Worm (Caenorhabditis elegans) whole organism, early embryonic: ENCODE data around the gene max-2.
"Not testable (repeated sequence)": the region's sequence is repeated elsewhere in the genome, so short reads cannot be mapped to it uniquely, and the experiment has no call there.

Source experiments
- aly-1 ChIP-seq: sonication (generic microtip); optimal IDR thresholded peaks from 2 replicates; lab custom pipeline; 2016; ENCODE audit warnings: missing genetic modification characterization, missing compliant biosample characterization
- ama-1 ChIP-seq: fragments of 150-350 bp; optimal IDR thresholded peaks from 2 replicates; lab custom pipeline; 2014
- ceh-13 ChIP-seq: fragments of 200-800 bp; sonication (Bioruptor generic); optimal IDR thresholded peaks from 2 replicates; lab custom pipeline; 2018; ENCODE audit warnings: mild to moderate bottlenecking, missing genetic modification characterization, missing compliant biosample characterization
- flt-1 ChIP-seq: fragments of 200-800 bp; sonication (Bioruptor generic); IDR thresholded peaks from 2 replicates; pipeline ENCODE4 v1.3.6; 2022; ENCODE audit warnings: missing genetic modification characterization, missing compliant biosample characterization
- scrt-1 ChIP-seq: fragments of 200-800 bp; sonication (Bioruptor generic); IDR thresholded peaks from 2 replicates; pipeline ENCODE4 v1.3.6; 2022; ENCODE audit warnings: missing genetic modification characterization, missing compliant biosample characterization
- tbx-11 ChIP-seq: fragments of 200-800 bp; sonication (Bioruptor generic); IDR thresholded peaks from 2 replicates; pipeline ENCODE4 v1.3.6; 2022; ENCODE audit warnings: missing genetic modification characterization, missing compliant biosample characterization
- tbx-37 ChIP-seq: fragments of 200-800 bp; sonication (Bioruptor generic); conservative IDR thresholded peaks from 2 replicates; pipeline ENCODE4 v1.3.6; 2022; ENCODE audit warnings: missing genetic modification reagents, missing genetic modification characterization, missing compliant biosample characterization
- tra-4 ChIP-seq: sonication (generic microtip); optimal IDR thresholded peaks from 2 replicates; lab custom pipeline; 2017; ENCODE audit warnings: missing genetic modification characterization, missing compliant biosample characterization

DNA sequence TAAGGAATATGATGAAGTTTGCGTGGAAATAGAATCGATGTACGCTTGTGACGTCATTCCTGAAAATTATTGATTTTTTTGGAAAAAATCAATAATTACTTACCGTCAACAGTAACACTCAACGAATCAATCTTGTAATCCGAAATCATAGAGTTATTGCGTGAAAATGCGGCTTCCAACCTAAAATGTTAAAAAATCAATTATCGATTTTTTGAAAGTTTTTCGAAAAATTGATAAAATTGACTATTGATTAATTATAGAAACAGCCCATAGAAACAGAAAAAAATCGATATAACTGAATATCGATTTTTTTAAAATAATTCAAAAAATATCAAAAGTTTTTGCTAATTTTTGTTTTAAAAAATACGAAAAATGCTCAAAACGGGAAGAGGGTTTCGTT, 21.5 kb upstream of the max-2 start, which contains the start of gene F42G4.7:
- not testable (repeated sequence) for TF ChIP-seq aly-1 (tag; lab: Kevin White, UChicago); flt-1 (GFP tag; lab: Robert Waterston, UW); tbx-37 (GFP tag; lab: Robert Waterston, UW); scrt-1; ama-1 (lab: Kevin White, UChicago); ceh-13; tra-4 (tag; lab: Kevin White, UChicago); tbx-11 (GFP tag; lab: Robert Waterston, UW)
